Fruit fly (Drosophila melanogaster): Measurements from ENCODE around the gene by.

The by gene

dm6 chr3R:9513052-9513420 is 19.8 kb downstream of the by start, which contains the start of the genes Ras85D and Rlb1 (continued):
- TF ChIP-seq Rx (GFP tag; IDR thresholded peaks at IDR 0.05) (no peak), phol (tag; optimal IDR thresholded peaks at IDR 0.05) (peak; percentile 80), chinmo (GFP tag; IDR thresholded peaks at IDR 0.05; ENCODE audit: partially characterized antibody) (no peak), bigmax (GFP tag; optimal IDR thresholded peaks at IDR 0.05) (no peak), Ada2b (GFP tag; IDR thresholded peaks at IDR 0.05) (no peak), CG33213 (GFP tag; optimal IDR thresholded peaks at IDR 0.05) (peak; percentile 75), CG2199 (GFP tag; IDR thresholded peaks at IDR 0.05) (no peak), CG2129 (GFP tag; IDR thresholded peaks at IDR 0.05; ENCODE audit: partially characterized antibody) (no peak), tap (tag; optimal IDR thresholded peaks at IDR 0.05) (peak; percentile 13), CG2678 (tag; optimal IDR thresholded peaks at IDR 0.05) (no peak), CG14667 (GFP tag; IDR thresholded peaks at IDR 0.05) (no peak), CG15696 (tag; optimal IDR thresholded peaks at IDR 0.05) (peak; percentile 62), CG13894 (tag; optimal IDR thresholded peaks at IDR 0.05) (peak; percentile 81), psq (GFP tag; optimal IDR thresholded peaks at IDR 0.05) (peak; percentile 16), az2 (GFP tag; optimal IDR thresholded peaks at IDR 0.05) (peak; percentile 63), CG8924 (tag; optimal IDR thresholded peaks at IDR 0.05) (peak; percentile 76), CG1603 (tag; optimal IDR thresholded peaks at IDR 0.05) (peak; percentile 72), shn (GFP tag; optimal IDR thresholded peaks at IDR 0.05) (peak; percentile 83), CG4617 (GFP tag; optimal IDR thresholded peaks at IDR 0.05; ENCODE audit: borderline replicate concordance) (peak; percentile 96), CkIIα-i1 (GFP tag; IDR thresholded peaks at IDR 0.05) (no peak), cwo (GFP tag; optimal IDR thresholded peaks at IDR 0.05) (peak; percentile 33), CG10209 (GFP tag; optimal IDR thresholded peaks at IDR 0.05) (peak; percentile 37), Bteb2 (GFP tag; optimal IDR thresholded peaks at IDR 0.05) (peak; percentile 69), CG6689 (GFP tag; IDR thresholded peaks at IDR 0.05) (no peak), CG14441 (GFP tag; IDR thresholded peaks at IDR 0.05) (no peak), slou (GFP tag; optimal IDR thresholded peaks at IDR 0.05) (peak; percentile 37), CG6272 (GFP tag; IDR thresholded peaks at IDR 0.05) (peak; percentile 78), Atf-2 (GFP tag; optimal IDR thresholded peaks at IDR 0.05) (peak; percentile 74), stwl (tag; optimal IDR thresholded peaks at IDR 0.05) (peak; percentile 27), sim (GFP tag; IDR thresholded peaks at IDR 0.05) (no peak), CG17361 (GFP tag; IDR thresholded peaks at IDR 0.05) (no peak), Eip74EF (GFP tag; optimal IDR thresholded peaks at IDR 0.05) (no peak), Pdp1 (GFP tag; optimal IDR thresholded peaks at IDR 0.05) (peak; percentile 68 to 86), lab (GFP tag; optimal IDR thresholded peaks at IDR 0.05) (no peak), CG3163 (GFP tag; optimal IDR thresholded peaks at IDR 0.05) (peak; percentile 69), zen2 (GFP tag; IDR thresholded peaks at IDR 0.05; ENCODE audit: partially characterized antibody) (no peak), btn (GFP tag; optimal IDR thresholded peaks at IDR 0.05) (peak; percentile 51), Mad (GFP tag; optimal IDR thresholded peaks at IDR 0.05) (peak; percentile 68), CG43689 (GFP tag; IDR thresholded peaks at IDR 0.05) (no peak), CG10431 (GFP tag; optimal IDR thresholded peaks at IDR 0.05) (no peak), pita (GFP tag; optimal IDR thresholded peaks at IDR 0.05) (peak; percentile 63), CG5245 (GFP tag; optimal IDR thresholded peaks at IDR 0.05) (peak; percentile 42), unc-4 (GFP tag; IDR thresholded peaks at IDR 0.05; ENCODE audit: partially characterized antibody) (no peak)
